Worm (Caenorhabditis elegans): Measurements from ENCODE around the gene srh-40.

DNA sequence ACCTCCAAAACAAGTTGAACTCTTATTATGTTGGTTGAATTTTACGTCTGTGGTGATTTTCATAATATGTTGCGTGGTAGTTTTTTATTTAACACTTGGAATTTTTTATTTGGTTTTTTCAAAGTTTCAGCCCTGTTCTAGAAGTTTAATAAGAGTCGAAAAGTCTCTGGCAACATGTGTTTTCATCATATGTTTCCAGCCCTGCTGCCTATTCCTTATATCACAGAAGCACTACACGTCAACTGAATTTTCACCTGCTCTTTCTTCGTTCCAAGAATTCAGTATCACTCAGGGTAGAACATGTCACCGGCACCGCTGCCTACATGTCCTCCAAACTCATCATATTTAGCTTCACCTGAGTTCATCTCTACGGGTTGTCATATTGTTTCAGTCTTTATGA is at the start of gene srh-40:
- TF ChIP-seq snpc-4 (tag; optimal IDR thresholded peaks at IDR 0.05) (no peak), ces-1 (GFP tag; optimal IDR thresholded peaks at IDR 0.05) (no peak), nhr-76 (tag; optimal IDR thresholded peaks at IDR 0.05) (no peak), nhr-28 (tag; optimal IDR thresholded peaks at IDR 0.05) (no peak)
